Fruit fly (Drosophila melanogaster): ENCODE data around the gene CG1909.

dm6 chr4:610398-611319, 27.8 kb downstream of the CG1909 start, which contains the start of gene Eph:
- TF ChIP-seq CG7101 (tag; optimal IDR thresholded peaks at IDR 0.05) (no peak), toe (GFP tag; optimal IDR thresholded peaks at IDR 0.05) (no peak), Mnt (GFP tag; optimal IDR thresholded peaks at IDR 0.05) (no peak), pad (GFP tag; optimal IDR thresholded peaks at IDR 0.05) (no peak), CG12768 (GFP tag; optimal IDR thresholded peaks at IDR 0.05) (no peak), CG11617 (GFP tag; optimal IDR thresholded peaks at IDR 0.05) (no peak), Hr96 (GFP tag; optimal IDR thresholded peaks at IDR 0.05) (no peak), ovo (GFP tag; optimal IDR thresholded peaks at IDR 0.05) (no peak)

Data from whole organism, adult.